Fruit fly (Drosophila melanogaster) whole organism, embryonic: ENCODE measurements around the gene CG5172.
A peak's percentile ranks its signal among the peaks of the same experiment; 100 is the strongest.

Experiments used
- Awh ChIP-seq: fragments of 200-800 bp; sonication (Bioruptor generic); IDR thresholded peaks from 2 replicates; pipeline ENCODE4, ENCODE4 v1.3.6; 2022; ENCODE audit warnings: missing biosample characterization, missing genetic modification characterization
- BtbVII ChIP-seq: fragments of 200-800 bp; sonication (Bioruptor generic); optimal IDR thresholded peaks from 3 replicates; lab custom pipeline; 2017; ENCODE audit warnings: missing biosample characterization, mild to moderate bottlenecking, missing genetic modification characterization
- CG10979 ChIP-seq: fragments of 200-800 bp; sonication (Bioruptor generic); optimal IDR thresholded peaks from 2 replicates; lab custom pipeline; 2018; ENCODE audit warnings: missing biosample characterization, mild to moderate bottlenecking, missing genetic modification characterization, moderate library complexity
- CG11085 ChIP-seq: fragments of 200-800 bp; sonication (Bioruptor generic); IDR thresholded peaks from 2 replicates; pipeline ENCODE4 v1.3.6; 2022; ENCODE audit warnings: missing biosample characterization, missing genetic modification characterization
- CG11247 ChIP-seq: fragments of 200-800 bp; sonication (Bioruptor generic); IDR thresholded peaks from 2 replicates; pipeline ENCODE4 v1.3.6; 2022; ENCODE audit warnings: missing biosample characterization, missing genetic modification characterization
- CG11456 ChIP-seq: fragments of 200-800 bp; sonication (Bioruptor generic); IDR thresholded peaks from 3 replicates; pipeline ENCODE4 v1.3.6; 2022; ENCODE audit warnings: missing biosample characterization, missing genetic modification characterization
- CG11504 ChIP-seq: fragments of 200-800 bp; sonication (Bioruptor generic); optimal IDR thresholded peaks from 3 replicates; lab custom pipeline; 2019; ENCODE audit warnings: missing biosample characterization, mild to moderate bottlenecking, missing genetic modification characterization, moderate library complexity
- CG11560 ChIP-seq: fragments of 200-800 bp; sonication (Bioruptor generic); IDR thresholded peaks from 3 replicates; pipeline ENCODE4 v1.3.6; 2022; ENCODE audit warnings: missing biosample characterization, missing genetic modification characterization
- CG12104 ChIP-seq: fragments of 200-800 bp; sonication (Bioruptor generic); optimal IDR thresholded peaks from 3 replicates; lab custom pipeline; 2016; ENCODE audit warnings: missing biosample characterization, missing genetic modification characterization
- CG12155 ChIP-seq: fragments of 200-800 bp; sonication (Bioruptor generic); optimal IDR thresholded peaks from 3 replicates; lab custom pipeline; 2016; ENCODE audit warnings: missing biosample characterization, missing genetic modification characterization
- CG14014 ChIP-seq: fragments of 200-800 bp; sonication (Bioruptor generic); IDR thresholded peaks from 2 replicates; pipeline ENCODE4 v1.3.6; 2022; ENCODE audit warnings: missing biosample characterization, missing genetic modification characterization
- CG15696 ChIP-seq: fragments of 200-800 bp; sonication (Bioruptor generic); optimal IDR thresholded peaks from 2 replicates; lab custom pipeline; 2019; ENCODE audit warnings: missing biosample characterization, mild to moderate bottlenecking, missing genetic modification characterization, moderate library complexity
- CG17359 ChIP-seq: fragments of 200-800 bp; sonication (Bioruptor generic); optimal IDR thresholded peaks from 3 replicates; lab custom pipeline; 2018; ENCODE audit warnings: missing biosample characterization, mild to moderate bottlenecking, missing genetic modification characterization, moderate library complexity
- CG17361 ChIP-seq: fragments of 200-800 bp; sonication (Bioruptor generic); IDR thresholded peaks from 3 replicates; pipeline ENCODE4 v1.3.6; 2022; ENCODE audit warnings: missing biosample characterization, missing genetic modification characterization
- CG1832 ChIP-seq: fragments of 200-800 bp; sonication (Bioruptor generic); optimal IDR thresholded peaks from 2 replicates; lab custom pipeline; 2017; ENCODE audit warnings: missing biosample characterization, mild to moderate bottlenecking, missing genetic modification characterization, inconsistent platforms
- CG33557 ChIP-seq: fragments of 200-800 bp; sonication (Bioruptor generic); optimal IDR thresholded peaks from 2 replicates; lab custom pipeline; 2019; ENCODE audit warnings: missing biosample characterization, mild to moderate bottlenecking, missing genetic modification characterization, moderate library complexity
- CG4360 ChIP-seq: fragments of 200-800 bp; sonication (Bioruptor generic); IDR thresholded peaks from 2 replicates; pipeline ENCODE4 v1.3.6; 2022; ENCODE audit warnings: missing biosample characterization, missing genetic modification characterization
- CG9437 ChIP-seq: fragments of 200-800 bp; sonication (Bioruptor generic); optimal IDR thresholded peaks from 2 replicates; lab custom pipeline; 2018; ENCODE audit warnings: missing biosample characterization, mild to moderate bottlenecking, missing genetic modification characterization
- Camta ChIP-seq: fragments of 200-800 bp; sonication (Bioruptor generic); optimal IDR thresholded peaks from 2 replicates; lab custom pipeline; 2016; ENCODE audit warnings: missing biosample characterization, missing genetic modification characterization
- CkIIα-i1 ChIP-seq: fragments of 200-800 bp; sonication (Bioruptor generic); IDR thresholded peaks from 2 replicates; pipeline ENCODE4 v1.3.6; 2022; ENCODE audit warnings: missing biosample characterization, missing genetic modification characterization
- Dll ChIP-seq: fragments of 200-800 bp; sonication (Bioruptor generic); IDR thresholded peaks from 4 replicates; pipeline ENCODE4 v1.3.6; 2022; ENCODE audit warnings: missing biosample characterization, missing genetic modification characterization; ENCODE audit not compliant: partially characterized antibody
- Doc2 ChIP-seq: fragments of 200-800 bp; sonication (Bioruptor generic); IDR thresholded peaks from 2 replicates; pipeline ENCODE4 v1.3.6; 2022; ENCODE audit warnings: missing biosample characterization, missing genetic modification characterization
- Doc3 ChIP-seq: fragments of 200-800 bp; sonication (Bioruptor generic); IDR thresholded peaks from 3 replicates; pipeline ENCODE4 v1.3.6; 2022; ENCODE audit warnings: missing biosample characterization, missing genetic modification characterization; ENCODE audit not compliant: partially characterized antibody
- HmgD ChIP-seq: fragments of 200-800 bp; sonication (Bioruptor generic); optimal IDR thresholded peaks from 3 replicates; lab custom pipeline; 2016; ENCODE audit warnings: missing biosample characterization, missing genetic modification characterization
- Hmr ChIP-seq: fragments of 200-800 bp; sonication (Bioruptor generic); optimal IDR thresholded peaks from 3 replicates; lab custom pipeline; 2017; ENCODE audit warnings: mild to moderate bottlenecking, missing biosample characterization, missing genetic modification reagents, missing genetic modification characterization
- Poxn ChIP-seq: fragments of 200-800 bp; sonication (Bioruptor generic); IDR thresholded peaks from 2 replicates; pipeline ENCODE4 v1.3.6; 2022; ENCODE audit warnings: missing biosample characterization, missing genetic modification characterization
- Xrp1 ChIP-seq: fragments of 200-800 bp; sonication (Bioruptor generic); IDR thresholded peaks from 2 replicates; pipeline ENCODE4 v1.3.6; 2022; ENCODE audit warnings: missing biosample characterization, missing genetic modification characterization
- al ChIP-seq: fragments of 200-800 bp; sonication (Bioruptor generic); IDR thresholded peaks from 2 replicates; pipeline ENCODE4 v1.3.6; 2022; ENCODE audit warnings: missing biosample characterization, missing genetic modification characterization
- bcd ChIP-seq: fragments of 200-800 bp; sonication (Bioruptor generic); optimal IDR thresholded peaks from 2 replicates; lab custom pipeline; 2017; ENCODE audit warnings: missing biosample characterization, mild to moderate bottlenecking, missing genetic modification characterization
- chn ChIP-seq: fragments of 200-800 bp; sonication (Bioruptor generic); optimal IDR thresholded peaks from 2 replicates; lab custom pipeline; 2016; ENCODE audit warnings: missing biosample characterization, missing genetic modification characterization
- crol ChIP-seq: fragments of 200-800 bp; sonication (Bioruptor generic); IDR thresholded peaks from 2 replicates; pipeline ENCODE4 v1.3.6; 2022; ENCODE audit warnings: missing biosample characterization, missing genetic modification characterization
- dmrt99B ChIP-seq: fragments of 200-800 bp; sonication (Bioruptor generic); optimal IDR thresholded peaks from 2 replicates; lab custom pipeline; 2018; ENCODE audit warnings: missing biosample characterization, mild to moderate bottlenecking, missing genetic modification characterization, moderate library complexity
- pfk ChIP-seq: fragments of 200-800 bp; sonication (Bioruptor generic); optimal IDR thresholded peaks from 2 replicates; lab custom pipeline; 2018; ENCODE audit warnings: missing biosample characterization, mild to moderate bottlenecking, missing genetic modification characterization, moderate library complexity
- phol ChIP-seq: fragments of 200-800 bp; sonication (Bioruptor generic); optimal IDR thresholded peaks from 3 replicates; lab custom pipeline; 2018; ENCODE audit warnings: missing biosample characterization, mild to moderate bottlenecking, missing genetic modification characterization, moderate library complexity
- salm ChIP-seq: fragments of 200-800 bp; sonication (Bioruptor generic); optimal IDR thresholded peaks from 2 replicates; lab custom pipeline; 2018; ENCODE audit warnings: missing biosample characterization, mild to moderate bottlenecking, missing genetic modification characterization
- sc ChIP-seq, 3 experiments: fragments of >200 bp in 2 of 3; fragments of 200-800 bp in 1 of 3; sonication (Bioruptor generic) in 1 of 3; optimal IDR thresholded peaks; 2 replicates in 2 of 3; 3 replicates in 1 of 3; lab custom pipeline; 2017; ENCODE audit warnings: mild to moderate bottlenecking in 1 of 3, missing biosample characterization in 1 of 3, missing genetic modification characterization in 1 of 3, missing genetic modification reagents in 1 of 3
- sr ChIP-seq: fragments of 200-800 bp; sonication (Bioruptor generic); IDR thresholded peaks from 3 replicates; pipeline ENCODE4 v1.3.6; 2022; ENCODE audit warnings: missing biosample characterization, missing genetic modification characterization
- sug ChIP-seq: fragments of 200-800 bp; optimal IDR thresholded peaks from 2 replicates; lab custom pipeline; 2019; ENCODE audit warnings: missing biosample characterization, mild to moderate bottlenecking, missing genetic modification characterization, moderate library complexity
- tin ChIP-seq: fragments of 200-800 bp; sonication (Bioruptor generic); optimal IDR thresholded peaks from 3 replicates; lab custom pipeline; 2016; ENCODE audit warnings: missing biosample characterization, missing genetic modification characterization
- trh ChIP-seq: fragments of 200-800 bp; sonication (Bioruptor generic); optimal IDR thresholded peaks from 2 replicates; lab custom pipeline; 2016; ENCODE audit warnings: missing biosample characterization, missing genetic modification characterization
- unc-4 ChIP-seq: fragments of 200-800 bp; sonication (Bioruptor generic); IDR thresholded peaks from 2 replicates; pipeline ENCODE4 v1.3.6; 2022; ENCODE audit warnings: missing biosample characterization, missing genetic modification characterization; ENCODE audit not compliant: partially characterized antibody

CG5172 gene

DNA sequence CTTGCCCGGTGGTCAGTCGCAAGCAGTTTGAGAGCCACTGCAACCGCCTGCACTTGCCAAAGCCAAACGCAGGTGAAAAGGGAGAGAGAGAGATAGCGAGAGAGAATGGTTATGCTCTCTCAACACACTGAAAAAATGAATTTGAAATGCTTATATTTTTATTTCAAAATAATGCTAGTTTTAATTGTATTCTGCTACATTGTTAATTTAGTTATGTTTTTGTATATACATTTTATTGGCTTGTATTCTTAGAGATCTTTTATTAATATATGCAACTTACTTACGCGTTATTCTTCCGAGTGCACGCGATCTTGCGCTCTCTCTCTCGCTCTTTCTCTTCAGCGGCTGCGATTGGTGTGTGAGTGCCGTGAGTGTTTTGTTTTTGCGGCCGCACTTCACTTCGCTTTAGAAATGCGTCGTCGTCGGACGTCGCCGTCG lies 42.7 kb upstream of the CG5172 start (continued):
- TF ChIP-seq Doc2 (GFP tag; lab: Robert Waterston, UW) (peak; percentile 92), CG11085 (GFP tag; lab: Robert Waterston, UW) (peak; percentile 98), CG1832 (GFP tag; lab: Kevin White, UChicago) (peak; percentile 37), CG14014 (GFP tag; lab: Robert Waterston, UW) (no peak), salm (tag; lab: Kevin White, UChicago) (no peak), crol (GFP tag; lab: Robert Waterston, UW) (peak; percentile 87), sug (tag; lab: Kevin White, UChicago) (peak; percentile 82), CG33557 (GFP tag; lab: Kevin White, UChicago) (no peak), CG11504 (tag; lab: Kevin White, UChicago) (peak; percentile 97), CG17361 (GFP tag; lab: Robert Waterston, UW) (peak; percentile 96), CG11456 (GFP tag; lab: Robert Waterston, UW) (peak; percentile 98), tin (GFP tag; lab: Kevin White, UChicago) (peak; percentile 98), CG12104 (GFP tag; lab: Kevin White, UChicago) (peak; percentile 94), BtbVII (GFP tag; lab: Kevin White, UChicago) (peak; percentile 95), Poxn (GFP tag; lab: Robert Waterston, UW) (peak; percentile 52), CG17359 (tag; lab: Kevin White, UChicago) (peak; percentile 98), CG9437 (GFP tag; lab: Kevin White, UChicago) (no peak), bcd (GFP tag; lab: Kevin White, UChicago) (peak; percentile 98), sc (optimal IDR thresholded peaks at IDR 0.05; lab: Kevin White, UChicago) (no peak), sc (GFP tag; optimal IDR thresholded peaks at IDR 0.05; lab: Kevin White, UChicago) (no peak), Camta (GFP tag; lab: Kevin White, UChicago) (peak; percentile 95), Xrp1 (GFP tag; lab: Robert Waterston, UW) (peak; percentile 100), CG12155 (GFP tag; lab: Kevin White, UChicago) (peak; percentile 77), Hmr (GFP tag; lab: Kevin White, UChicago) (no peak), unc-4 (no peak), chn (GFP tag; lab: Kevin White, UChicago) (no peak), dmrt99B (tag; lab: Kevin White, UChicago) (peak; percentile 99), Doc3 (GFP tag; lab: Robert Waterston, UW) (0 out of 3 replicates have a peak, but pooled peaks have one; percentile 17), CG4360 (GFP tag; lab: Robert Waterston, UW) (peak; percentile 88), CG10979 (tag; lab: Kevin White, UChicago) (peak; percentile 99), al (GFP tag; lab: Robert Waterston, UW) (peak; percentile 97), CG15696 (tag; lab: Kevin White, UChicago) (peak; percentile 97), CG11560 (peak; percentile 91), CkIIα-i1 (GFP tag; lab: Robert Waterston, UW) (peak; percentile 82), Awh (GFP tag; lab: Robert Waterston, UW) (peak; percentile 99), sr (GFP tag; lab: Robert Waterston, UW) (peak; percentile 91), CG11247 (GFP tag; lab: Robert Waterston, UW) (peak; percentile 98), phol (peak; percentile 97), trh (GFP tag; lab: Kevin White, UChicago) (peak; percentile 96), HmgD (GFP tag; lab: Kevin White, UChicago) (no peak), Dll (GFP tag; lab: Robert Waterston, UW) (no peak), pfk (GFP tag; lab: Kevin White, UChicago) (peak; percentile 35)
